Fruit fly (Drosophila melanogaster) whole organism: ENCODE results near the gene mtTFB2.

Experiments
- CG8478 ChIP-seq: fragments of >200 bp; optimal IDR thresholded peaks from 2 replicates; lab custom pipeline; 2018; ENCODE audit warnings: inconsistent platforms
- psq ChIP-seq: fragments of >200 bp; optimal IDR thresholded peaks from 2 replicates; lab custom pipeline; 2017

dm6 chr3R:10040505-10040904 is 4.9 kb upstream of the mtTFB2 start:
- no peak for TF ChIP-seq psq (lab: Kevin White, UChicago)
- TF ChIP-seq CG8478 (lab: Kevin White, UChicago) = no peak
